Worm (Caenorhabditis elegans): ENCODE results near the gene srh-67.

DNA sequence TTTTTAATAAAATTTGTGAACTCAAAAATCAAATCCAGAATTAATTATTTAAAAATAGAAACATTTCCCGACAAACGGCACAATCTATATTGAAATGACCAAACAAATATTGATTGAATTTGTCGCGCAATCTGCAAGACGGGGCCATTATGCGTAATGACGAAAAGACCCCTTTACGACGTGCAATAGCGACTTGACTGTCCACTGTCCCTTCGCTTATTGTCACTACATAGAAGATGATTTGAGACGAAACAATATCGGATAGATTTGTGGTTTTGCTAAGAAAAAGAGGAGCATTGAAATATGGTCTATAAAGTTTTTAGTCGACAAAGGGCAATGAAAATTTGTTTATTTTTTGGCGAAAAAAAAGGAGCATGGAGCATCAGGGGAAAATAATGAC lies 42.2 kb downstream of the srh-67 start:
- TF ChIP-seq scrt-1 (GFP tag; IDR thresholded peaks at IDR 0.05) (no peak), tbx-37 (GFP tag; conservative IDR thresholded peaks at IDR 0.05) (no peak), flt-1 (GFP tag; IDR thresholded peaks at IDR 0.05) (no peak), ama-1 (optimal IDR thresholded peaks at IDR 0.05) (no peak)
